Fruit fly (Drosophila melanogaster): Measurements from ENCODE around the gene Ts.

DNA sequence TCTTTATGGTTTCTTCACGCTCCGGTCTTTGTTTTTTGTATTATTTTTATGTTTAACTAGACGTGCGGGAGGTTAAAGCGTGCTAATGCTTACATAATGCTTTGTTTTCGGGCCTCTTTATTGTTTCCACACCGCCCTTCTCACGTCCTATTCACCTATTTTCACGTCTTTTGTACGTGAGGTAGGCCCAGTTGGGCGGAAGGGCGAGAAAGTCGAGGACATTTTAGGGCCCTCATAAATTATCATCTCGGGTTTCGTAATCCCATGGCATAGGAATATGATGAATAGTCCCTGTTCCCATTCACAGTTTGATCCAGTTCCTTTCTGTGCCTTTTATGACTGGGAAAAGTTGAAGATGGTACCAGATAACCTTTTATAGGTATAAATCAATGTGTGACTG is 36.0 kb upstream of the Ts start:
- TF ChIP-seq ttk (optimal IDR thresholded peaks at IDR 0.05) = no peak
- TF ChIP-seq psq (optimal IDR thresholded peaks at IDR 0.05) = no peak
- TF ChIP-seq h (optimal IDR thresholded peaks at IDR 0.05) = no peak
- TF ChIP-seq insv (optimal IDR thresholded peaks at IDR 0.05) = no peak
- TF ChIP-seq Myc (optimal IDR thresholded peaks at IDR 0.05) = no peak

Measured in Kc167 (cell line).